Worm (Caenorhabditis elegans): ENCODE data around the gene F58G11.4.

The F58G11.4 gene

DNA sequence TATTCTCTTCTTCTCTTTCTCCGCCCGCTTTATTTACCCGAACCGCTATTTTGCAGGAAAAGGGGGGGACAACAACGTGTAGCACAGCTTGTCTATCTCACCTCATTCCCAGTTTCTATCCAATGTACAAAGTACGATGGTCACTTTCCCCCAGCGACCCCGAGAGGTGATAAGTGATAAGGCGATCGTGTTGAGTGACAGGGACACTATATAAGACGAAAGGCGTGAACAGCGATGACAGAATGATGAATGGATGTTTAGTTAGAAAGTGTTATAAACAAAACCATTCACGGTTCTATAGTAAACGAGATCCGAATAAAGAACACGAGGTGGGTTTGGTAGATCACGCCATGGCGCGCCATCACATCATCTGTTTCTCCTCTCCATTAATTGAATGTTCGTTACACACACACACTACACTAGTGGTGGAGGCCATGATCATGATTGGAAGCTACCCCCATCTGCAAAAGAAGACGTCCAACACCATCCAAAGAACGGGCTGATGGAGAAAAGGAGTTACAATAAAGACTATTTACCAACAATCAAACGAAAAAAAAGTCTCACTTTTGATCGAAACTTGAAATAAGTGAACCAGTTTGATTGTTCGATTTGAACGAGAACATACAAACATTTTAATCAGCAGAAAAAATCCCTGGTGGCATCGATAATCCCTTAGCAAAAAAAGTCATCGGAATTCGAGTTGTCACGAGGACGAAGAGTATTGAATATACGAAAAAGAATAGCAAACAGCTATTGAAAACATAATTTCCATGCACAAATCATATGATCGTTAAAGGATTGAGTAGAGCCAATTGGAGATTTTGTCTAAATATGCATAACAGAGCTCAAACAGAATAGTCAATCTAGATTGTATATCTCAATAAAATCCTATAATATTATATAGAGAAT is 15.8 kb upstream of the F58G11.4 start:
- TF ChIP-seq flt-1 (GFP tag; IDR thresholded peaks at IDR 0.05) (no peak), med-1 (GFP tag; optimal IDR thresholded peaks at IDR 0.05; ENCODE audit: insufficient read depth) (no peak), tab-1 (GFP tag; IDR thresholded peaks at IDR 0.05) (no peak), T22C8.4 (GFP tag; IDR thresholded peaks at IDR 0.05) (no peak), cog-1 (tag; optimal IDR thresholded peaks at IDR 0.05) (no peak), ref-1 (GFP tag; conservative IDR thresholded peaks at IDR 0.05) (no peak), ztf-23 (GFP tag; IDR thresholded peaks at IDR 0.05) (no peak), ztf-29 (GFP tag; IDR thresholded peaks at IDR 0.05) (no peak)

DNA sequence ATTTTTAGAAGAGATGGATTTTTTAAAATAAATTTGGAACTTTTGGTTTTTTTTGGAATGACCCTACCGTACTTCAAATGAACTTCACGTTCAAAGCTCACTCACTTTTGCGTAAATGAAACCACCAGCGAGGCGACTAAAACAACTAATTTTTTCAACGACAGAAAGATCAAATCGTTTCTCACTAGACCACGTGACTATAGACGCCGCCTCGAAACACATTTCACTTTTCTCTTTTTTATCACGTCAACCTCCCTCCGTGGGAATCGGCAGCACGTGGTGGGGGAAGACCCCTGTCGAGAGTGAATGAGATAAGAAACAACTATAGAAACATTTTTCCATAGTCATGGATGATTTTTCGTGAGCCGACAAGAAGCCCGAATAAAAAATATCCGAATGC is 15.1 kb upstream of the F58G11.4 start:
- TF ChIP-seq flt-1 (GFP tag; IDR thresholded peaks at IDR 0.05) (no peak), T22C8.4 (GFP tag; IDR thresholded peaks at IDR 0.05) (no peak), med-1 (GFP tag; optimal IDR thresholded peaks at IDR 0.05; ENCODE audit: insufficient read depth) (no peak), tab-1 (GFP tag; IDR thresholded peaks at IDR 0.05) (no peak), ztf-29 (GFP tag; IDR thresholded peaks at IDR 0.05) (no peak), klf-2 (GFP tag; conservative IDR thresholded peaks at IDR 0.05) (no peak), ztf-23 (GFP tag; IDR thresholded peaks at IDR 0.05) (no peak), ref-1 (GFP tag; conservative IDR thresholded peaks at IDR 0.05) (no peak), cog-1 (tag; optimal IDR thresholded peaks at IDR 0.05) (no peak)

DNA sequence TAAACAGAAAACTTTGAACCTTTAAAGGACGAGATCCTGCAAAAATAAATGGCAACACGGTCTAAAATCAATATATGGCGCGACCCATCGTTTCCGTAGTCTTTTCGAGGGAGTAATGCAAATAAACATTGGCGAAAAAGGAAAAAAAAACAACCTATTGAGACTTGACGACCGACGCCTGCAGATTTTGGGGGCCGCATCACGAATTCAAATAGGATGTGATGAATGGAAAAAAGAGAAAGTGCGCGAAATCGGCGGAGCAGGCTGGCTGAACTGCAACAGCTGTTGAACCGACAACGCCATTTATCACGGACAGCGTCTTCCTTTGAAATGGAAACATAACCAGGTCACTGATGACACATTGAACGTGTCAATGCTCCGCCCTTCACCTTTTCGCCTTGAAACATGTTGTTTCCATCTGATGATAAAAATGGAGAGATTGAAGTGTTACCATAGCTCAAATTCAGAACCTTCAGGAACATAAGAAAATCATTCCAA is 14.5 kb upstream of the F58G11.4 start:
- TF ChIP-seq ztf-29 (GFP tag; IDR thresholded peaks at IDR 0.05) (no peak), med-1 (GFP tag; optimal IDR thresholded peaks at IDR 0.05; ENCODE audit: insufficient read depth) (no peak), cog-1 (tag; optimal IDR thresholded peaks at IDR 0.05) (no peak), tab-1 (GFP tag; IDR thresholded peaks at IDR 0.05) (no peak), flt-1 (GFP tag; IDR thresholded peaks at IDR 0.05) (no peak), ref-1 (GFP tag; conservative IDR thresholded peaks at IDR 0.05) (no peak), klf-2 (GFP tag; conservative IDR thresholded peaks at IDR 0.05) (no peak), T22C8.4 (GFP tag; IDR thresholded peaks at IDR 0.05) (no peak), ztf-23 (GFP tag; IDR thresholded peaks at IDR 0.05) (no peak)

DNA sequence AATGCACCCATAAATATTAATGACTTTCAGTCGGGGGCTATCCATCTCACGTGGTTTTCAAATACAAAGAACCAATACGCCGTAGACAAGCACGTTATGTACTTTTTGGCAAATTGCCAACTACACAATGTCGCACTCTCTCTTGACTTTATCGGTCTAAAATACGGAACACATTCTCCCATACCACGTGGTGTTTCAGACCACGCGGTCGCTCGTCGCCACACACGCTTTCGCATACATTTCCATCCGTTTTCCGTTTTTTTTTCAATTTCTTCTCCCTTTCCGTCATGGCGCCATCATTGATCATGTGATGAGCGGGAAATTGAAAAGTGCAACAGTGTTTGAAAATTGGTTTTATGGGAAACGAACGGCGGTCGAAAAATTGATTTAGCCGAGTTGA is 13.8 kb upstream of the F58G11.4 start:
- TF ChIP-seq tab-1 (GFP tag; IDR thresholded peaks at IDR 0.05), result no peak
- 0 out of 2 replicates have a peak, but pooled peaks have one; percentile 48 for TF ChIP-seq klf-2 (GFP tag; conservative IDR thresholded peaks at IDR 0.05)

DNA sequence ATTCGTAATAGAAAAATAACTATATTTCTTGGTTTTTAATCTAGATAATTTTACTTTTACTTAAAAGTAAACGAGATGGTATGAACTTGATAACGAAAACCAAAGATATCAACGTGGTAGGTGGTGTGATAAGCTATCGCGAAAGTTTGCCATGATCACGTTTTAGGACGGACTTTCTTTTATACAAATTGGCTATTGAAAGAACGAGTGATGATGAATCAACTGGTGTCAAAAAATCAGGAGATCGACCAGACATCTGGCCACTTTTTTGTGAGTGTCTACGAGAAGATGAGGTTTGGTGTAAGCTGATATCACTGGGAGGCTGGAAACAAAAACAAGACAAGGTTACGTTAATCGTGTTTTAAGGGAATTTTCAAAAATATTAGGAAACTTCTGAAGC is 13.2 kb upstream of the F58G11.4 start:
- no peak for TF ChIP-seq med-1 (GFP tag; optimal IDR thresholded peaks at IDR 0.05; ENCODE audit: insufficient read depth)
- TF ChIP-seq klf-2 (GFP tag; conservative IDR thresholded peaks at IDR 0.05), result no peak
- no peak for TF ChIP-seq flt-1 (GFP tag; IDR thresholded peaks at IDR 0.05)
- no peak for TF ChIP-seq ref-1 (GFP tag; conservative IDR thresholded peaks at IDR 0.05)
- no peak for TF ChIP-seq tab-1 (GFP tag; IDR thresholded peaks at IDR 0.05)
- no peak for TF ChIP-seq ztf-29 (GFP tag; IDR thresholded peaks at IDR 0.05)
- TF ChIP-seq cog-1 (tag; optimal IDR thresholded peaks at IDR 0.05), result no peak
- TF ChIP-seq ztf-23 (GFP tag; IDR thresholded peaks at IDR 0.05), result no peak
- TF ChIP-seq T22C8.4 (GFP tag; IDR thresholded peaks at IDR 0.05), result no peak

DNA sequence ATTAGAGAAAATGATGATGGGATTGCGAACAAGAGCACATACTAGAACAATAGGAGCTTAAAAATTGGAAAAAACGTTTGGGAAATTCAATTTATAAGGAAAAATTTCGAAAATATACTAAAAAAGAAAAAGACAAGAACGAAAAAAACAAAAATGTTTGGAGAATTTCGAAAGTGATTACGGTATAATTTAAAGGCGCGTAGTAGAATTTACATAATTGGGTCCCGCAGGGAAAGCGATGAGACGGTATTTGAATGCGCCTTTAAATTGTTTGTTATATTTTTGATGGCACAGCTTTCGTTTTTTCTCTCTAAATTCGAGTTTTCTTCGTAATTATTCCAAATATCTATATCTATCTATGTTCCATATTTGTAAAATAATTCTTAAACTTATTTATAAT is 12.3 kb upstream of the F58G11.4 start:
- TF ChIP-seq klf-2 (GFP tag; conservative IDR thresholded peaks at IDR 0.05) (no peak), med-1 (GFP tag; optimal IDR thresholded peaks at IDR 0.05; ENCODE audit: insufficient read depth) (no peak), tab-1 (GFP tag; IDR thresholded peaks at IDR 0.05) (no peak), flt-1 (GFP tag; IDR thresholded peaks at IDR 0.05) (no peak), ztf-23 (GFP tag; IDR thresholded peaks at IDR 0.05) (no peak), cog-1 (tag; optimal IDR thresholded peaks at IDR 0.05) (no peak), ztf-29 (GFP tag; IDR thresholded peaks at IDR 0.05) (no peak), T22C8.4 (GFP tag; IDR thresholded peaks at IDR 0.05) (no peak), ref-1 (GFP tag; conservative IDR thresholded peaks at IDR 0.05) (no peak)

DNA sequence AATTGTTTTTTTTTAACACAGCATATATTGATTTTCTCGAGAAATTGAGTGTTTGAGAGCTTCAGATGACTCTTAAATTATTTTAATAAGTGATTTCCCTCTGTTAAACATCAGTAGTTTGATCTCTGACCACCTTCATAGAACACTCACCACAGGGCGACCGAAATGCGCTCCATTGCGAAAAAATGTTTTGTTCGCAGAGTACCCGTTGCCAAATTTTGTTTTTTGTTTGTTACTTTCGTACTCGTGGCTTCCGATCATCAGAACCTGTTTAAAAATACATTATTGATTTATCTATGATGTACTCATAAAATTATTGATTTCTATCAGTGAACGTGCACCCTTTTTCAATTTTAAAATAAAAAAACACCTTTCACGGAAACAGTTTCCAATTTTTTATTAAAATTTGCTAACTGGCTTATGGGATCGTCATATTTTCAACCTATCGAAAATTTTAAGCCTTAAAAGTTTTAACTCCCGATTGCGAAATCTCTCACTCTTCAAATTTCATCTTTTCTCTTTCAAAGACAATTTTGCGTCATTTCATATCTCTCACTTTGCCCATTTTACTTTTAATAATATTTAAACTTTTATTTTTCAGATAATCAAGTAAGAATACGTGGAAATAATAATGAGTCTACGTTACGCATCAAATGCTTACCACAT is 11.6 kb upstream of the F58G11.4 start, which contains the start of gene letm-1:
letm-1 (plus strand) TSS at position 598 of the 666 bp plus-strand sequence.
- TF ChIP-seq ref-1 (GFP tag; conservative IDR thresholded peaks at IDR 0.05) (no peak), ztf-23 (GFP tag; IDR thresholded peaks at IDR 0.05) (no peak), med-1 (GFP tag; optimal IDR thresholded peaks at IDR 0.05; ENCODE audit: insufficient read depth) (no peak), flt-1 (GFP tag; IDR thresholded peaks at IDR 0.05) (no peak), ztf-29 (GFP tag; IDR thresholded peaks at IDR 0.05) (no peak), T22C8.4 (GFP tag; IDR thresholded peaks at IDR 0.05) (no peak), cog-1 (tag; optimal IDR thresholded peaks at IDR 0.05) (no peak), klf-2 (GFP tag; conservative IDR thresholded peaks at IDR 0.05) (no peak), tab-1 (GFP tag; IDR thresholded peaks at IDR 0.05) (no peak)

DNA sequence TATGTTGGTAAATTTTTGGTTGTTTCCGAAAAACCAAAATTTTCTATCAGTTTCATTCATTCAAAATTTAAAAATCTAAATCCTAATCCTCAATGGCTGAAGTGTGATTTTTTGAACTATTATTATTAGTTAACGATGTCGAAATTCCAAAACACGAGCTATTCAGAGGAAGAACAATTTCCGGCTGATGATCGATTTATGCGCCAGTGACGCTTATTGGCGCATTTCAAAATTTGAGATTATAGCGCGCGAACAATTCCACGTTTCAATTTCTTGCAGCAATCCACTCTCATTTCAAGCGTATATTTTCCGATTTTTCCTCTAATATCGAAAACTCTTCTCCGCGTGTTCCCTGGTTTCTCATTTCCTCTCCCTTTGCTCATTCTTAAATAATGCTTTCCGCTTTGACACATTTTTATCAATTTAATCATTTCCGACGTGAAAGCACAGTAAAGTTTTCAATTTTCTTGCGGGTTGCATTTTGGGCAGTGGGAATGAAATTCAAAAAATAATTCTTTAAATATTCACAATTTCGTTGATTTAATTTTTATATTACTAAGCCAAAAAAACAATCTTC is 8.0 kb upstream of the F58G11.4 start:
- no peak for TF ChIP-seq ztf-29 (GFP tag; IDR thresholded peaks at IDR 0.05)
- no peak for TF ChIP-seq ztf-23 (GFP tag; IDR thresholded peaks at IDR 0.05)
- no peak for TF ChIP-seq klf-2 (GFP tag; conservative IDR thresholded peaks at IDR 0.05)
- TF ChIP-seq med-1 (GFP tag; optimal IDR thresholded peaks at IDR 0.05; ENCODE audit: insufficient read depth), result no peak
- TF ChIP-seq T22C8.4 (GFP tag; IDR thresholded peaks at IDR 0.05), result no peak
- TF ChIP-seq tab-1 (GFP tag; IDR thresholded peaks at IDR 0.05), result no peak
- TF ChIP-seq cog-1 (tag; optimal IDR thresholded peaks at IDR 0.05), result no peak
- no peak for TF ChIP-seq flt-1 (GFP tag; IDR thresholded peaks at IDR 0.05)
- TF ChIP-seq ref-1 (GFP tag; conservative IDR thresholded peaks at IDR 0.05), result no peak

DNA sequence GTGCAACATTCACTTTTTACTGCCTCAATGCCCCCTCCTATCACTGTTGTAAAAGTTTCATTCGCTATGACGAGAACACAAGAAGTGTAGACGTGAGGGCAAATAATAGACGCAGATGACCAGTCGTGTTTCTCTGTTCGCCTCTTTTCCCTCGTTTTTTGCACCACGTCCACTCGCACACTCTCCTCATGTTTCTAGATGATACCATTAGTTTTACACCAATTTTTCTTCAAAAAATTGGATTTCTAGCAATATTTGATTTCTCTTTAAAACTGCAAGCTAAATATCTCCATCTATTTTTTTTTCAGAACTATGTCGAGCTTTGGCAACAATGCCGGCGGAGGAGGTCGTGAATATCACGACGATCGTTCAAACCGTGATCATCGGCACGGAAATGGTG is 7.3 kb upstream of the F58G11.4 start, which contains the start of gene rde-12:
rde-12 (plus strand) TSS at position 301 of the 400 bp plus-strand sequence.
- TF ChIP-seq ztf-29 (GFP tag; IDR thresholded peaks at IDR 0.05) (no peak), klf-2 (GFP tag; conservative IDR thresholded peaks at IDR 0.05) (no peak), ref-1 (GFP tag; conservative IDR thresholded peaks at IDR 0.05) (no peak), cog-1 (tag; optimal IDR thresholded peaks at IDR 0.05) (no peak), flt-1 (GFP tag; IDR thresholded peaks at IDR 0.05) (no peak), tab-1 (GFP tag; IDR thresholded peaks at IDR 0.05) (no peak), med-1 (GFP tag; optimal IDR thresholded peaks at IDR 0.05; ENCODE audit: insufficient read depth) (no peak), T22C8.4 (GFP tag; IDR thresholded peaks at IDR 0.05) (no peak), ztf-23 (GFP tag; IDR thresholded peaks at IDR 0.05) (no peak)

All from whole organism, midembryonic.